Fruit fly (Drosophila melanogaster) whole organism, embryonic: ENCODE data around the gene Trm7-32.

Source experiments
- CG11085 ChIP-seq: fragments of 200-800 bp; sonication (Bioruptor generic); IDR thresholded peaks from 2 replicates; pipeline ENCODE4 v1.3.6; 2022; ENCODE audit warnings: missing biosample characterization, missing genetic modification characterization
- CG1647 ChIP-seq: fragments of 200-800 bp; sonication (Bioruptor generic); optimal IDR thresholded peaks from 3 replicates; lab custom pipeline; 2016; ENCODE audit warnings: missing biosample characterization, missing genetic modification characterization
- CG6272 ChIP-seq: fragments of 200-800 bp; sonication (Bioruptor generic); IDR thresholded peaks from 2 replicates; pipeline ENCODE4 v1.3.6; 2022; ENCODE audit warnings: missing biosample characterization, missing genetic modification characterization
- HLH3B ChIP-seq: fragments of 200-800 bp; sonication (Bioruptor generic); IDR thresholded peaks from 2 replicates; pipeline ENCODE4 v1.3.6; 2022; ENCODE audit warnings: missing biosample characterization, missing genetic modification characterization
- br ChIP-seq: fragments of >200 bp; optimal IDR thresholded peaks from 2 replicates; lab custom pipeline; 2017
- lmd ChIP-seq: fragments of 200-800 bp; sonication (Bioruptor generic); IDR thresholded peaks from 2 replicates; pipeline ENCODE4 v1.3.6; 2022; ENCODE audit warnings: missing biosample characterization, missing genetic modification characterization
- oc ChIP-seq: fragments of 200-800 bp; sonication (Bioruptor generic); optimal IDR thresholded peaks from 2 replicates; lab custom pipeline; 2018; ENCODE audit warnings: missing biosample characterization, mild to moderate bottlenecking, missing genetic modification characterization, moderate library complexity
- pnt ChIP-seq: fragments of 200-800 bp; sonication (Bioruptor generic); optimal IDR thresholded peaks from 3 replicates; lab custom pipeline; 2016; ENCODE audit warnings: missing biosample characterization, missing genetic modification characterization

DNA sequence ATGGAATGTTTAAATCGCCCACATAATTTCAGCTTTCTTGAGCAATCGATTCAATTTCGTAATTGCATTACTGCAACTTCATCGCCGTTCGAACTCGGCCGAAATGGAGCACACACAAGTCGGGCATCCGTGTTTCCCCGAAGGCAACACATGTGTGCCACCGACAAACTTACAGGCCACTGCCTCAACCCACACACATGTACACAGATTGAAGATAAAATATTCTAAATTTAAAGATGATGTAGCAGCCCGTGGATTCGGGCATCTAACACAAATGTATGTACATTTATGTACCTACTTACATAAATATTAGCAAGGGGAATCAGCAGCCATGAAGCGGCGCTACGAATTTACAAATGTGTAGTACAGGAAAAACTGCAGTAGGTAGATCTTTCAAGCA lies 25.6 kb downstream of the Trm7-32 start:
- TF ChIP-seq br (no peak), pnt (no peak), lmd (GFP tag; lab: Robert Waterston, UW) (no peak), oc (tag; lab: Kevin White, UChicago) (no peak), HLH3B (GFP tag; lab: Robert Waterston, UW) (no peak), CG11085 (GFP tag; lab: Robert Waterston, UW) (no peak), CG6272 (no peak), CG1647 (GFP tag; lab: Kevin White, UChicago) (no peak)
